In genomic region chrX:15633964-15634363, ce11 we compare ENCODE assay signal across 2 worm cellular contexts.
TF ChIP-seq lines count a peak whose summit lies in the region.

No protein-coding gene starts in this region.

TF ChIP-seq in whole organism, L1 larva, 84 proteins besides CTCF, POLR2A, EP300 and RAD21 (continued from another document):
- TF ChIP-seq ceh-82 (tag; optimal IDR thresholded peaks at IDR 0.05; lab: Kevin White, UChicago), result peak in 1 of 3 experiments; percentile 36

TF ChIP-seq in whole organism, L4 larva, 104 proteins besides CTCF, POLR2A, EP300 and RAD21 (continued from another document):
- no peak for TF ChIP-seq lin-13 (GFP tag; optimal IDR thresholded peaks at IDR 0.05; lab: Kevin White, UChicago)
- no peak for TF ChIP-seq sdz-12 (GFP tag; optimal IDR thresholded peaks at IDR 0.05; lab: Kevin White, UChicago)
- no peak for TF ChIP-seq mxl-2 (GFP tag; conservative IDR thresholded peaks at IDR 0.05; lab: Robert Waterston, UW)
- TF ChIP-seq ces-1 (GFP tag; optimal IDR thresholded peaks at IDR 0.05; lab: Kevin White, UChicago), result peak; percentile 67
- TF ChIP-seq hlh-30 (tag; optimal IDR thresholded peaks at IDR 0.05; lab: Kevin White, UChicago; ENCODE audit: insufficient read depth), result peak; percentile 5
- TF ChIP-seq Y105C5A.15 (GFP tag; IDR thresholded peaks at IDR 0.05; lab: Robert Waterston, UW), result no peak
